Worm (Caenorhabditis elegans) whole organism, young adult: ENCODE data around the gene F38H4.6.

ENCODE experiments used
- B0019.2 ChIP-seq: fragments of 200-800 bp; sonication (Bioruptor generic); conservative IDR thresholded peaks from 2 replicates; pipeline ENCODE4 v1.3.6; 2022; ENCODE audit warnings: missing genetic modification reagents, missing genetic modification characterization, missing compliant biosample characterization
- B0336.3 ChIP-seq: fragments of 200-800 bp; sonication (Bioruptor generic); IDR thresholded peaks from 2 replicates; pipeline ENCODE4 v1.3.6; 2022; ENCODE audit warnings: missing genetic modification characterization, missing compliant biosample characterization
- F23B12.7 ChIP-seq: sonication (generic microtip); optimal IDR thresholded peaks from 2 replicates; lab custom pipeline; 2017; ENCODE audit warnings: missing genetic modification characterization, mild to moderate bottlenecking, missing compliant biosample characterization, antibody characterized with exemption, moderate library complexity; ENCODE audit not compliant: insufficient read depth
- F39B2.1 ChIP-seq: fragments of 200-800 bp; sonication (Bioruptor generic); IDR thresholded peaks from 2 replicates; pipeline ENCODE4 v1.3.6; 2022; ENCODE audit warnings: missing genetic modification reagents, missing genetic modification characterization, missing compliant biosample characterization
- F57C9.4 ChIP-seq: sonication (generic microtip); optimal IDR thresholded peaks from 2 replicates; lab custom pipeline; 2017; ENCODE audit warnings: mild to moderate bottlenecking, missing genetic modification characterization, missing compliant biosample characterization
- K12H6.12 ChIP-seq: fragments of 200-800 bp; sonication (Bioruptor generic); optimal IDR thresholded peaks from 2 replicates; lab custom pipeline; 2018; ENCODE audit warnings: mild to moderate bottlenecking, missing genetic modification characterization, missing compliant biosample characterization
- T07F8.4 ChIP-seq: sonication (generic microtip); optimal IDR thresholded peaks from 2 replicates; lab custom pipeline; 2016; ENCODE audit warnings: mild to moderate bottlenecking, missing genetic modification characterization, moderate library complexity, missing compliant biosample characterization
- Y53F4B.3 ChIP-seq: fragments of 200-800 bp; sonication (Bioruptor generic); IDR thresholded peaks from 2 replicates; pipeline ENCODE4 v1.3.6; 2022; ENCODE audit warnings: missing genetic modification reagents, missing genetic modification characterization, missing compliant biosample characterization
- Y53G8AR.9 ChIP-seq: fragments of 200-800 bp; sonication (Bioruptor generic); conservative IDR thresholded peaks from 2 replicates; pipeline ENCODE4 v1.3.6; 2022; ENCODE audit warnings: missing genetic modification reagents, missing genetic modification characterization, missing compliant biosample characterization
- ZK185.1 ChIP-seq: sonication (generic microtip); optimal IDR thresholded peaks from 2 replicates; lab custom pipeline; 2016; ENCODE audit warnings: mild to moderate bottlenecking, missing genetic modification characterization, missing compliant biosample characterization; ENCODE audit not compliant: poor library complexity, severe bottlenecking
- atf-7 ChIP-seq: sonication (generic microtip); optimal IDR thresholded peaks from 2 replicates; lab custom pipeline; 2017; ENCODE audit warnings: mild to moderate bottlenecking, missing genetic modification characterization, missing compliant biosample characterization
- athp-1 ChIP-seq: sonication (generic microtip); optimal IDR thresholded peaks from 2 replicates; lab custom pipeline; 2017; ENCODE audit warnings: mild to moderate bottlenecking, missing genetic modification characterization, missing compliant biosample characterization
- attf-5 ChIP-seq: fragments of 200-800 bp; sonication (Bioruptor generic); optimal IDR thresholded peaks from 2 replicates; lab custom pipeline; 2018; ENCODE audit warnings: mild to moderate bottlenecking, missing genetic modification characterization, missing compliant biosample characterization
- bed-1 ChIP-seq: fragments of 200-800 bp; sonication (Bioruptor generic); IDR thresholded peaks from 2 replicates; pipeline ENCODE4 v1.3.6; 2022; ENCODE audit warnings: missing genetic modification reagents, missing genetic modification characterization, missing compliant biosample characterization
- ceh-27 ChIP-seq: fragments of 200-800 bp; sonication (Bioruptor generic); optimal IDR thresholded peaks from 2 replicates; lab custom pipeline; 2018; ENCODE audit warnings: mild to moderate bottlenecking, missing genetic modification characterization, moderate library complexity, missing compliant biosample characterization
- ceh-40 ChIP-seq: fragments of 200-800 bp; sonication (Bioruptor generic); IDR thresholded peaks from 2 replicates; pipeline ENCODE4 v1.3.6; 2022; ENCODE audit warnings: missing genetic modification characterization, missing compliant biosample characterization
- die-1 ChIP-seq: sonication (generic microtip); optimal IDR thresholded peaks from 2 replicates; lab custom pipeline; 2016; ENCODE audit warnings: missing genotype, mild to moderate bottlenecking, missing genetic modification characterization, missing compliant biosample characterization
- dox-1 ChIP-seq: fragments of 200-800 bp; sonication (Bioruptor generic); IDR thresholded peaks from 2 replicates; pipeline ENCODE4 v1.3.6; 2022; ENCODE audit warnings: missing genetic modification reagents, missing genetic modification characterization, missing compliant biosample characterization
- egrh-3 ChIP-seq: fragments of 200-800 bp; sonication (Bioruptor generic); IDR thresholded peaks from 2 replicates; pipeline ENCODE4 v1.3.6; 2022; ENCODE audit warnings: missing genetic modification reagents, missing genetic modification characterization, missing compliant biosample characterization
- ets-4 ChIP-seq: fragments of 200-800 bp; sonication (Bioruptor generic); optimal IDR thresholded peaks from 2 replicates; lab custom pipeline; 2018; ENCODE audit warnings: mild to moderate bottlenecking, missing genetic modification characterization, missing compliant biosample characterization
- fkh-3 ChIP-seq: sonication (generic microtip); optimal IDR thresholded peaks from 2 replicates; lab custom pipeline; 2016; ENCODE audit warnings: mild to moderate bottlenecking, missing genetic modification characterization, missing compliant biosample characterization
- hmg-1.2 ChIP-seq: fragments of 200-800 bp; sonication (Bioruptor generic); IDR thresholded peaks from 2 replicates; pipeline ENCODE4 v1.3.6; 2022; ENCODE audit warnings: missing genetic modification reagents, missing genetic modification characterization, missing compliant biosample characterization
- hmg-20 ChIP-seq: fragments of 200-800 bp; sonication (Bioruptor generic); IDR thresholded peaks from 2 replicates; pipeline ENCODE4 v1.3.6; 2022; ENCODE audit warnings: missing genetic modification reagents, missing genetic modification characterization, missing compliant biosample characterization
- hrde-1 ChIP-seq: sonication (generic microtip); optimal IDR thresholded peaks from 2 replicates; lab custom pipeline; 2016; ENCODE audit warnings: missing genetic modification characterization, mild to moderate bottlenecking, missing compliant biosample characterization, moderate library complexity, missing genotype, missing genetic modification reagents, borderline replicate concordance
- lag-1 ChIP-seq: fragments of 200-800 bp; sonication (Bioruptor generic); IDR thresholded peaks from 2 replicates; pipeline ENCODE4 v1.3.6; 2022; ENCODE audit warnings: missing genetic modification reagents, missing genetic modification characterization, missing compliant biosample characterization
- let-526 ChIP-seq: fragments of 200-800 bp; sonication (Bioruptor generic); IDR thresholded peaks from 2 replicates; pipeline ENCODE4 v1.3.6; 2022; ENCODE audit warnings: missing genetic modification reagents, missing genetic modification characterization, missing compliant biosample characterization
- lin-26 ChIP-seq: fragments of 200-800 bp; sonication (Bioruptor generic); IDR thresholded peaks from 2 replicates; pipeline ENCODE4 v1.3.6; 2022; ENCODE audit warnings: missing genetic modification reagents, missing genetic modification characterization, missing compliant biosample characterization
- lin-40 ChIP-seq: sonication (generic microtip); optimal IDR thresholded peaks from 2 replicates; lab custom pipeline; 2016; ENCODE audit warnings: missing genetic modification characterization, mild to moderate bottlenecking, missing compliant biosample characterization, missing genotype, missing genetic modification reagents
- madf-10 ChIP-seq: sonication (generic microtip); optimal IDR thresholded peaks from 2 replicates; lab custom pipeline; 2016; ENCODE audit warnings: mild to moderate bottlenecking, missing genetic modification characterization, missing compliant biosample characterization
- nfya-1 ChIP-seq: sonication (generic microtip); optimal IDR thresholded peaks from 2 replicates; lab custom pipeline; 2017; ENCODE audit warnings: antibody characterized with exemption, missing compliant biosample characterization, missing genetic modification characterization, borderline replicate concordance; ENCODE audit not compliant: insufficient read depth
- nfyb-1 ChIP-seq: fragments of 200-800 bp; sonication (Bioruptor generic); IDR thresholded peaks from 2 replicates; pipeline ENCODE4 v1.3.6; 2022; ENCODE audit warnings: missing genetic modification reagents, missing genetic modification characterization, missing compliant biosample characterization
- nhr-120 ChIP-seq: fragments of 200-800 bp; sonication (Bioruptor generic); IDR thresholded peaks from 2 replicates; pipeline ENCODE4 v1.3.6; 2022; ENCODE audit warnings: missing genetic modification characterization, missing compliant biosample characterization
- nhr-179 ChIP-seq: sonication (generic microtip); optimal IDR thresholded peaks from 2 replicates; lab custom pipeline; 2016; ENCODE audit warnings: mild to moderate bottlenecking, missing genetic modification characterization, missing compliant biosample characterization
- nhr-80 ChIP-seq: sonication (generic microtip); optimal IDR thresholded peaks from 2 replicates; lab custom pipeline; 2016; ENCODE audit warnings: missing genetic modification characterization, missing compliant biosample characterization
- pbrm-1 ChIP-seq: fragments of 200-800 bp; sonication (Bioruptor generic); IDR thresholded peaks from 2 replicates; pipeline ENCODE4 v1.3.6; 2022; ENCODE audit warnings: missing genetic modification reagents, missing genetic modification characterization, missing compliant biosample characterization
- rcor-1 ChIP-seq: fragments of 200-800 bp; sonication (Bioruptor generic); IDR thresholded peaks from 2 replicates; pipeline ENCODE4 v1.3.6; 2022; ENCODE audit warnings: missing genetic modification reagents, missing genetic modification characterization, missing compliant biosample characterization
- rec-8 ChIP-seq, 2 experiments: sonication (generic microtip); optimal IDR thresholded peaks; 2 replicates each; lab custom pipeline; 2016; ENCODE audit warnings: mild to moderate bottlenecking in 2 of 2, missing genetic modification characterization in 2 of 2, missing genetic modification reagents in 2 of 2, missing genotype in 2 of 2, missing biosample characterization in 1 of 2, missing compliant biosample characterization in 1 of 2, moderate library complexity in 1 of 2
- repo-1 ChIP-seq: sonication (generic microtip); optimal IDR thresholded peaks from 2 replicates; lab custom pipeline; 2017; ENCODE audit warnings: mild to moderate bottlenecking, missing genetic modification characterization, missing compliant biosample characterization
- rpc-1 ChIP-seq, 2 experiments: fragments of 150-350 bp in 1 of 2; sonication (generic microtip) in 1 of 2; optimal IDR thresholded peaks; 2 replicates each; lab custom pipeline; 2014 to 2018; ENCODE audit warnings: missing biosample characterization in 1 of 2, missing genetic modification characterization in 1 of 2, missing genetic modification reagents in 1 of 2, missing genotype in 1 of 2
- sdz-38 ChIP-seq: sonication (generic microtip); optimal IDR thresholded peaks from 2 replicates; lab custom pipeline; 2016; ENCODE audit warnings: missing genotype, missing genetic modification characterization, missing compliant biosample characterization
- snpc-4 ChIP-seq, 5 experiments: fragments of 150-350 bp in 1 of 5; sonication (generic microtip) in 4 of 5; optimal IDR thresholded peaks; 2 replicates each; lab custom pipeline; 2014 to 2018; ENCODE audit warnings: missing genetic modification characterization in 5 of 5, missing biosample characterization in 3 of 5, antibody characterized with exemption in 2 of 5, mild to moderate bottlenecking in 2 of 5, missing compliant biosample characterization in 2 of 5, missing genotype in 2 of 5, moderate library complexity in 2 of 5, missing genetic modification reagents in 1 of 5
- somi-1 ChIP-seq: fragments of 200-800 bp; sonication (Bioruptor generic); optimal IDR thresholded peaks from 2 replicates; lab custom pipeline; 2018; ENCODE audit warnings: mild to moderate bottlenecking, missing genetic modification characterization, missing compliant biosample characterization
- sptf-2 ChIP-seq: fragments of 200-800 bp; sonication (Bioruptor generic); optimal IDR thresholded peaks from 2 replicates; lab custom pipeline; 2018; ENCODE audit warnings: mild to moderate bottlenecking, missing genetic modification characterization, missing compliant biosample characterization
- unc-62 ChIP-seq: fragments of 150-350 bp; optimal IDR thresholded peaks from 2 replicates; lab custom pipeline; 2014; ENCODE audit warnings: missing biosample characterization, missing genetic modification reagents, missing genetic modification characterization
- xnd-1 ChIP-seq: sonication (generic microtip); optimal IDR thresholded peaks from 2 replicates; lab custom pipeline; 2016; ENCODE audit warnings: missing genotype, missing genetic modification reagents, missing genetic modification characterization, missing compliant biosample characterization
- ztf-22 ChIP-seq: fragments of 200-800 bp; sonication (Bioruptor generic); optimal IDR thresholded peaks from 2 replicates; lab custom pipeline; 2018; ENCODE audit warnings: mild to moderate bottlenecking, missing genetic modification characterization, moderate library complexity, missing compliant biosample characterization
- ztf-26 ChIP-seq: sonication (generic microtip); optimal IDR thresholded peaks from 2 replicates; lab custom pipeline; 2017; ENCODE audit warnings: missing genetic modification characterization, missing compliant biosample characterization
- ztf-3 ChIP-seq: fragments of 200-800 bp; sonication (Bioruptor generic); optimal IDR thresholded peaks from 2 replicates; lab custom pipeline; 2018; ENCODE audit warnings: mild to moderate bottlenecking, missing genetic modification characterization, missing compliant biosample characterization

F38H4.6 gene

DNA sequence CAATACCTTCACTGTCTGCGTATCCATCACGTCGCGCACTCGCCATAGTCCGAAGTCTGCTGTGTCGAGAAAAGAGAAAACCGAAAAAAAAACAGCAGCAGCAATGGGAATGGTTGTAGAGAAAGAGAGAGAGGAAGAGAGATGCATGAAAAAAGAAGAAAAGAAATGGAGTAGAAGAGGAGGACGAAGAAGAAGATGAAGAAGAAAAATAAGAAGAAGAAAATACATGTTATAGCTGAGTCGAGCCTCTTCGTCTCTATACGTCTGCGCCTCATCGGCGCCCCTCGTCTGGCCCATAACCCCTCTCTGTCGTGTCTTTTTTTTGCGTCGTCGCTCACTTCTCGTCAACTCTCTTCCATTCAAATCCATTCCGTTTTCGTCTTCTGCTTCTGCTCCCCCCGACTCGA, 38.0 kb downstream of the F38H4.6 start (continued):
- TF ChIP-seq attf-5 (peak; percentile 86), B0019.2 (GFP tag; lab: Robert Waterston, UW) (no peak), ceh-27 (peak; percentile 49), sdz-38 (no peak), fkh-3 (tag; lab: Kevin White, UChicago) (no peak), lin-26 (GFP tag; lab: Robert Waterston, UW) (peak; percentile 69; the same call in 1 of the 2 replicates), die-1 (tag; lab: Kevin White, UChicago) (peak; percentile 34), hrde-1 (no peak), hmg-20 (no peak), dox-1 (GFP tag; lab: Robert Waterston, UW) (no peak), athp-1 (tag; lab: Kevin White, UChicago) (no peak), K12H6.12 (tag; lab: Kevin White, UChicago) (peak; percentile 69), xnd-1 (tag; lab: Kevin White, UChicago) (no peak), unc-62 (GFP tag; lab: Kevin White, UChicago) (no peak), madf-10 (tag; lab: Kevin White, UChicago) (peak; percentile 40), somi-1 (peak; percentile 75), ets-4 (no peak), bed-1 (GFP tag; lab: Robert Waterston, UW) (no peak), Y53F4B.3 (GFP tag; lab: Robert Waterston, UW) (no peak), Y53G8AR.9 (no peak), F23B12.7 (tag; lab: Kevin White, UChicago) (peak; percentile 24), lag-1 (GFP tag; lab: Robert Waterston, UW) (no peak), nhr-80 (tag; lab: Kevin White, UChicago) (peak; percentile 21), ZK185.1 (tag; lab: Kevin White, UChicago) (peak; percentile 40), pbrm-1 (GFP tag; lab: Robert Waterston, UW) (0 out of 2 replicates have a peak, but pooled peaks have one; percentile 16), nhr-120 (GFP tag; lab: Robert Waterston, UW) (no peak), ztf-26 (tag; lab: Kevin White, UChicago) (peak; percentile 49), repo-1 (tag; lab: Kevin White, UChicago) (no peak), rec-8 (tag; optimal IDR thresholded peaks at IDR 0.05; lab: Kevin White, UChicago) (no peak), F57C9.4 (tag; lab: Kevin White, UChicago) (no peak), egrh-3 (GFP tag; lab: Robert Waterston, UW) (0 out of 2 replicates have a peak, but pooled peaks have one; percentile 3), lin-40 (peak; percentile 74), ceh-40 (GFP tag; lab: Robert Waterston, UW) (no peak), nhr-179 (tag; lab: Kevin White, UChicago) (no peak), atf-7 (peak; percentile 20), snpc-4 (GFP tag; optimal IDR thresholded peaks at IDR 0.05; lab: Kevin White, UChicago) (no peak), snpc-4 (tag; optimal IDR thresholded peaks at IDR 0.05; lab: Kevin White, UChicago) (peak in 1 of 4 experiments; percentile 28), rpc-1 (optimal IDR thresholded peaks at IDR 0.05; lab: Kevin White, UChicago) (no peak), rpc-1 (tag; optimal IDR thresholded peaks at IDR 0.05; lab: Kevin White, UChicago) (no peak), hmg-1.2 (GFP tag; lab: Robert Waterston, UW) (peak; percentile 65; the same call in 1 of the 2 replicates), nfya-1 (tag; lab: Kevin White, UChicago) (no peak), B0336.3 (no peak), F39B2.1 (GFP tag; lab: Robert Waterston, UW) (no peak), nfyb-1 (GFP tag; lab: Robert Waterston, UW) (no peak), let-526 (GFP tag; lab: Robert Waterston, UW) (no peak), T07F8.4 (tag; lab: Kevin White, UChicago) (no peak), ztf-22 (no peak), ztf-3 (GFP tag; lab: Kevin White, UChicago) (no peak), rcor-1 (0 out of 2 replicates have a peak, but pooled peaks have one; percentile 26), sptf-2 (GFP tag; lab: Kevin White, UChicago) (no peak)
